Worm (Caenorhabditis elegans): Measurements from ENCODE around the gene nlp-6.

ce11 chrX:17627382-17627781 is 34.9 kb upstream of the nlp-6 start:
- TF ChIP-seq mes-2 (tag; optimal IDR thresholded peaks at IDR 0.05; ENCODE audit: poor library complexity, severe bottlenecking) (no peak), nhr-237 (tag; optimal IDR thresholded peaks at IDR 0.05) (no peak)

Measured in whole organism, L4 larva.